Worm (Caenorhabditis elegans) whole organism, L1 larva: ENCODE data around the gene ule-2.

ENCODE experiments used
- aly-2 ChIP-seq: fragments of 150-350 bp; optimal IDR thresholded peaks from 2 replicates; lab custom pipeline; 2014; ENCODE audit warnings: missing biosample characterization, missing genetic modification characterization
- dpl-1 ChIP-seq, 3 experiments: fragments of 150-350 bp in 2 of 3; sonication (generic microtip) in 1 of 3; optimal IDR thresholded peaks; 2 replicates each; lab custom pipeline; 2014 to 2017; ENCODE audit warnings: missing biosample characterization in 3 of 3, missing genetic modification characterization in 3 of 3, missing genetic modification reagents in 3 of 3
- efl-1 ChIP-seq, 4 experiments: fragments of 150-350 bp; optimal IDR thresholded peaks in 3 of 4; peaks in 1 of 4; 1 replicate in 1 of 4; 2 replicates in 3 of 4; lab custom pipeline; 2014; ENCODE audit warnings: missing biosample characterization in 2 of 4, missing genetic modification characterization in 2 of 4, missing genetic modification reagents in 2 of 4
- fkh-4 ChIP-seq: sonication (generic microtip); optimal IDR thresholded peaks from 2 replicates; lab custom pipeline; 2016; ENCODE audit warnings: missing compliant biosample characterization, missing genetic modification characterization, borderline replicate concordance
- fos-1 ChIP-seq: fragments of 150-350 bp; optimal IDR thresholded peaks from 2 replicates; lab custom pipeline; 2014; ENCODE audit warnings: missing biosample characterization, missing genetic modification characterization
- lin-39 ChIP-seq: fragments of 150-350 bp; optimal IDR thresholded peaks from 2 replicates; lab custom pipeline; 2014; ENCODE audit warnings: missing biosample characterization, missing genetic modification reagents, missing genetic modification characterization
- mep-1 ChIP-seq: fragments of 150-350 bp; optimal IDR thresholded peaks from 2 replicates; lab custom pipeline; 2014; ENCODE audit warnings: missing biosample characterization, missing genetic modification characterization
- nhr-11 ChIP-seq: fragments of 150-350 bp; optimal IDR thresholded peaks from 2 replicates; lab custom pipeline; 2014; ENCODE audit warnings: missing biosample characterization, missing genetic modification characterization
- nhr-19 ChIP-seq: fragments of 200-800 bp; sonication (Bioruptor generic); conservative IDR thresholded peaks from 2 replicates; pipeline ENCODE4 v1.3.6; 2022; ENCODE audit warnings: missing genetic modification characterization, missing compliant biosample characterization
- nhr-90 ChIP-seq: sonication (generic microtip); optimal IDR thresholded peaks from 2 replicates; lab custom pipeline; 2016; ENCODE audit warnings: mild to moderate bottlenecking, missing genetic modification characterization, missing compliant biosample characterization; ENCODE audit not compliant: poor library complexity
- sup-37 ChIP-seq: fragments of 200-800 bp; sonication (Bioruptor generic); optimal IDR thresholded peaks from 2 replicates; lab custom pipeline; 2018; ENCODE audit warnings: mild to moderate bottlenecking, missing genetic modification characterization, missing compliant biosample characterization
- vab-15 ChIP-seq: sonication (generic microtip); optimal IDR thresholded peaks from 2 replicates; lab custom pipeline; 2017; ENCODE audit warnings: missing genotype, mild to moderate bottlenecking, missing genetic modification characterization, missing compliant biosample characterization
- ztf-4 ChIP-seq: fragments of 150-350 bp; optimal IDR thresholded peaks from 2 replicates; lab custom pipeline; 2014; ENCODE audit warnings: missing biosample characterization, missing genetic modification characterization

- no peak for TF ChIP-seq sup-37 (GFP tag; lab: Kevin White, UChicago)
- TF ChIP-seq lin-39 (tag; lab: Kevin White, UChicago): no peak
- TF ChIP-seq aly-2: no peak
- no peak for TF ChIP-seq ztf-4 (tag; lab: Kevin White, UChicago)
- no peak for TF ChIP-seq dpl-1 (GFP tag; optimal IDR thresholded peaks at IDR 0.05; lab: Kevin White, UChicago)
- no peak for TF ChIP-seq fos-1
- TF ChIP-seq mep-1: no peak
- no peak for TF ChIP-seq nhr-19 (GFP tag; lab: Robert Waterston, UW)
- TF ChIP-seq nhr-11 (tag; lab: Kevin White, UChicago): no peak
- no peak for TF ChIP-seq vab-15 (tag; lab: Kevin White, UChicago)
- TF ChIP-seq nhr-90 (tag; lab: Kevin White, UChicago): no peak
- no peak for TF ChIP-seq fkh-4
- no peak for TF ChIP-seq efl-1 (optimal IDR thresholded peaks at IDR 0.05; lab: Kevin White, UChicago)
- no peak for TF ChIP-seq efl-1 (GFP tag; optimal IDR thresholded peaks at IDR 0.05 in 1 of 2; lab: Kevin White, UChicago)
These were observed 2.1 kb upstream of the ule-2 start, which contains the start of gene irld-4 for ce11 chrIV:14632799-14633198.
